Worm (Caenorhabditis elegans) whole organism, L2 larva: Measurements from ENCODE around the gene cutl-3.

ENCODE experiments used
- nhr-25 ChIP-seq: fragments of 150-350 bp; sonication (generic microtip); optimal IDR thresholded peaks from 3 replicates; lab custom pipeline; 2014; ENCODE audit warnings: missing biosample characterization, missing genetic modification characterization
- unc-62 ChIP-seq: fragments of 150-350 bp; optimal IDR thresholded peaks from 2 replicates; lab custom pipeline; 2014; ENCODE audit warnings: missing biosample characterization, missing genetic modification reagents, missing genetic modification characterization
- ztf-4 ChIP-seq: fragments of 150-350 bp; optimal IDR thresholded peaks from 2 replicates; lab custom pipeline; 2014; ENCODE audit warnings: missing biosample characterization, missing genetic modification characterization

DNA sequence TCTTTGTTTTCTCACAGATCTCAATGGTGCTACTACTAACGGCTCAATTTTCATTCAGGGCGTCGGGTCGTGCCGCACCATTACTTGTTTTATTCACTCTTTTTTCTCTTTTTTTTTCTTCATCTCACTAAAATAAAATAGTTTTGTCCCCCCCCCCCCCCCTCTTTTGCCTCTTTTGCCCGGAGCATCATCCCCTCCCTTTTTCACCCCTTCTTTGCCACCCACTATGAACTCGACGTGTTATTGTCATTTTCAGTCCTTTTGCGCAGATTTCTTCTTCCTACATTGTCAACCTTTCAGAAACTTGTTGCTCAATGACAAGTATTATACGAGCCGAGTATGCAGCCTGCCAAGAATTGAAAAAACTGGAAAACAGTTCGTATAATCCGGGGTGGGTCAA is 27.0 kb upstream of the cutl-3 start, which contains the start of gene seb-3:
- TF ChIP-seq ztf-4 (tag; lab: Kevin White, UChicago) (no peak), nhr-25 (no peak), unc-62 (GFP tag; lab: Kevin White, UChicago) (no peak)
